Worm (Caenorhabditis elegans) whole organism, L3 larva: ENCODE data around the gene mttu-1.

Experiments
- ama-1 ChIP-seq: fragments of 150-350 bp; optimal IDR thresholded peaks from 2 replicates; lab custom pipeline; 2018
- daf-12 ChIP-seq: fragments of 150-350 bp; optimal IDR thresholded peaks from 2 replicates; lab custom pipeline; 2014; ENCODE audit warnings: missing biosample characterization, missing genetic modification reagents, missing genetic modification characterization
- elt-2 ChIP-seq: sonication (generic microtip); optimal IDR thresholded peaks from 2 replicates; lab custom pipeline; 2016; ENCODE audit warnings: missing genetic modification reagents, mild to moderate bottlenecking, missing genetic modification characterization, missing compliant biosample characterization
- fos-1 ChIP-seq: fragments of 150-350 bp; optimal IDR thresholded peaks from 2 replicates; lab custom pipeline; 2014; ENCODE audit warnings: missing biosample characterization, missing genetic modification characterization
- nhr-11 ChIP-seq: fragments of 150-350 bp; optimal IDR thresholded peaks from 2 replicates; lab custom pipeline; 2014; ENCODE audit warnings: missing biosample characterization, missing genetic modification characterization
- nhr-25 ChIP-seq: sonication (generic microtip); optimal IDR thresholded peaks from 2 replicates; lab custom pipeline; 2017; ENCODE audit warnings: missing biosample characterization, missing genetic modification characterization
- nhr-76 ChIP-seq: fragments of 150-350 bp; sonication (generic microtip); optimal IDR thresholded peaks from 5 replicates; lab custom pipeline; 2014; ENCODE audit warnings: missing biosample characterization, missing genetic modification characterization
- pha-4 ChIP-seq: fragments of 150-350 bp; optimal IDR thresholded peaks from 2 replicates; lab custom pipeline; 2014; ENCODE audit warnings: missing biosample characterization, missing genetic modification reagents, missing genetic modification characterization
- snpc-4 ChIP-seq: fragments of 150-350 bp; optimal IDR thresholded peaks from 2 replicates; lab custom pipeline; 2014; ENCODE audit warnings: missing biosample characterization, missing genetic modification characterization
- unc-62 ChIP-seq: fragments of 150-350 bp; sonication (generic microtip); optimal IDR thresholded peaks from 4 replicates; lab custom pipeline; 2014; ENCODE audit warnings: missing biosample characterization, missing genetic modification reagents, missing genetic modification characterization

- TF ChIP-seq nhr-11 (tag; lab: Kevin White, UChicago) (no peak), ama-1 (lab: Kevin White, UChicago) (no peak), fos-1 (no peak), elt-2 (tag; lab: Kevin White, UChicago) (peak; percentile 69), nhr-25 (no peak), nhr-76 (tag; lab: Kevin White, UChicago) (no peak), snpc-4 (tag; lab: Kevin White, UChicago) (no peak), pha-4 (tag; lab: Kevin White, UChicago) (no peak), daf-12 (tag; lab: Kevin White, UChicago) (no peak), unc-62 (no peak)
Observed at ce11 chrIV:11248031-11248631, 48.6 kb downstream of the mttu-1 start, which contains the start of gene C05C12.4.
